Worm (Caenorhabditis elegans) whole organism, L2 larva: ENCODE measurements around the gene mog-3.
A peak's percentile ranks its signal among the peaks of the same experiment; 100 is the strongest.

Source experiments
- F13H6.1 ChIP-seq: sonication (generic microtip); optimal IDR thresholded peaks from 2 replicates; lab custom pipeline; 2016; ENCODE audit warnings: missing genetic modification characterization, missing compliant biosample characterization
- R02D3.7 ChIP-seq: fragments of 150-350 bp; optimal IDR thresholded peaks from 2 replicates; lab custom pipeline; 2014; ENCODE audit warnings: missing biosample characterization, missing genetic modification characterization
- ZK546.5 ChIP-seq: sonication (generic microtip); optimal IDR thresholded peaks from 2 replicates; lab custom pipeline; 2017; ENCODE audit warnings: missing biosample characterization, missing genetic modification characterization
- alr-1 ChIP-seq: fragments of 150-350 bp; optimal IDR thresholded peaks from 2 replicates; lab custom pipeline; 2014; ENCODE audit warnings: missing biosample characterization, missing genetic modification characterization
- ama-1 ChIP-seq: fragments of 150-350 bp; optimal IDR thresholded peaks from 2 replicates; lab custom pipeline; 2018; ENCODE audit warnings: inconsistent platforms
- crh-2 ChIP-seq: sonication (generic microtip); optimal IDR thresholded peaks from 2 replicates; lab custom pipeline; 2017; ENCODE audit warnings: missing biosample characterization, missing genetic modification characterization
- lin-11 ChIP-seq: fragments of 150-350 bp; sonication (generic microtip); optimal IDR thresholded peaks from 2 replicates; lab custom pipeline; 2014; ENCODE audit warnings: missing biosample characterization, missing genetic modification characterization, inconsistent platforms, mixed read lengths
- lin-13 ChIP-seq: fragments of 150-350 bp; optimal IDR thresholded peaks from 2 replicates; lab custom pipeline; 2014; ENCODE audit warnings: missing biosample characterization, missing genetic modification reagents, missing genetic modification characterization
- mab-5 ChIP-seq: fragments of 150-350 bp; optimal IDR thresholded peaks from 2 replicates; lab custom pipeline; 2014; ENCODE audit warnings: missing biosample characterization, missing genetic modification characterization
- nhr-12 ChIP-seq: fragments of 150-350 bp; optimal IDR thresholded peaks from 2 replicates; lab custom pipeline; 2014; ENCODE audit warnings: missing biosample characterization, missing genetic modification characterization
- nhr-23 ChIP-seq: fragments of 150-350 bp; optimal IDR thresholded peaks from 2 replicates; lab custom pipeline; 2014; ENCODE audit warnings: missing biosample characterization, missing genetic modification reagents, missing genetic modification characterization
- nhr-237 ChIP-seq: fragments of 150-350 bp; optimal IDR thresholded peaks from 2 replicates; lab custom pipeline; 2014; ENCODE audit warnings: missing biosample characterization, missing genetic modification characterization
- nhr-6 ChIP-seq: fragments of 150-350 bp; optimal IDR thresholded peaks from 2 replicates; lab custom pipeline; 2014; ENCODE audit warnings: missing biosample characterization, missing genetic modification characterization
- sma-9 ChIP-seq, 2 experiments: fragments of 150-350 bp in 1 of 2; sonication (generic microtip) in 1 of 2; optimal IDR thresholded peaks; 2 replicates each; lab custom pipeline; 2014 to 2016; ENCODE audit warnings: missing genetic modification characterization in 2 of 2, mild to moderate bottlenecking in 1 of 2, missing biosample characterization in 1 of 2, missing compliant biosample characterization in 1 of 2, missing genetic modification reagents in 1 of 2, moderate library complexity in 1 of 2
- snpc-4 ChIP-seq: fragments of 150-350 bp; optimal IDR thresholded peaks from 2 replicates; lab custom pipeline; 2014; ENCODE audit warnings: missing biosample characterization, missing genetic modification characterization
- zag-1 ChIP-seq: fragments of 150-350 bp; optimal IDR thresholded peaks from 2 replicates; lab custom pipeline; 2014; ENCODE audit warnings: missing biosample characterization, missing genetic modification characterization
- ztf-4 ChIP-seq: fragments of 150-350 bp; optimal IDR thresholded peaks from 2 replicates; lab custom pipeline; 2014; ENCODE audit warnings: missing biosample characterization, missing genetic modification characterization

mog-3 gene

ce11 chrIII:5349250-5349649, 40.9 kb downstream of the mog-3 start, which contains the start of gene thoc-5 (continued):
- TF ChIP-seq nhr-23 (tag; lab: Kevin White, UChicago) (no peak), zag-1 (tag; lab: Kevin White, UChicago) (no peak), ZK546.5 (tag; lab: Kevin White, UChicago) (no peak), lin-11 (tag; lab: Kevin White, UChicago) (peak; percentile 75), nhr-12 (tag; lab: Kevin White, UChicago) (no peak), snpc-4 (peak; percentile 57), R02D3.7 (peak; percentile 29), crh-2 (tag; lab: Kevin White, UChicago) (peak; percentile 76), mab-5 (tag; lab: Kevin White, UChicago) (peak; percentile 64), F13H6.1 (peak; percentile 87), nhr-237 (tag; lab: Kevin White, UChicago) (no peak), sma-9 (GFP tag; optimal IDR thresholded peaks at IDR 0.05; lab: Kevin White, UChicago) (peak; percentile 93), sma-9 (tag; optimal IDR thresholded peaks at IDR 0.05; lab: Kevin White, UChicago) (no peak), ama-1 (lab: Kevin White, UChicago) (peak; percentile 33), alr-1 (tag; lab: Kevin White, UChicago) (no peak), nhr-6 (tag; lab: Kevin White, UChicago) (peak; percentile 48), lin-13 (peak; percentile 71), ztf-4 (tag; lab: Kevin White, UChicago) (peak; percentile 60)
